Fruit fly (Drosophila melanogaster) whole organism, adult: ENCODE results near the gene CG10864.
A peak's percentile ranks its signal among the peaks of the same experiment; 100 is the strongest.

ENCODE experiments used
- CG11617 ChIP-seq: fragments of 200-800 bp; sonication (Bioruptor generic); optimal IDR thresholded peaks from 2 replicates; lab custom pipeline; 2017; ENCODE audit warnings: mild to moderate bottlenecking, missing biosample characterization, missing genetic modification reagents, missing genetic modification characterization
- CG12768 ChIP-seq: fragments of 200-800 bp; sonication (Bioruptor generic); optimal IDR thresholded peaks from 2 replicates; lab custom pipeline; 2017; ENCODE audit warnings: missing biosample characterization, missing genetic modification characterization, mild to moderate bottlenecking, moderate library complexity, missing genetic modification reagents
- CG14711 ChIP-seq: fragments of 200-800 bp; sonication (Bioruptor generic); optimal IDR thresholded peaks from 2 replicates; lab custom pipeline; 2018; ENCODE audit warnings: missing biosample characterization, mild to moderate bottlenecking, missing genetic modification characterization, moderate library complexity
- CG1620 ChIP-seq: fragments of 200-800 bp; sonication (Bioruptor generic); optimal IDR thresholded peaks from 2 replicates; lab custom pipeline; 2016; ENCODE audit warnings: missing biosample characterization, missing genetic modification characterization
- CG33017 ChIP-seq: fragments of 200-800 bp; sonication (Bioruptor generic); optimal IDR thresholded peaks from 2 replicates; lab custom pipeline; 2018; ENCODE audit warnings: missing biosample characterization, mild to moderate bottlenecking, missing genetic modification characterization, moderate library complexity
- CG5204 ChIP-seq: fragments of 200-800 bp; sonication (Bioruptor generic); optimal IDR thresholded peaks from 2 replicates; lab custom pipeline; 2016; ENCODE audit warnings: missing biosample characterization, missing genetic modification characterization
- CG7045 ChIP-seq: fragments of 200-800 bp; sonication (Bioruptor generic); optimal IDR thresholded peaks from 2 replicates; lab custom pipeline; 2017; ENCODE audit warnings: missing biosample characterization, mild to moderate bottlenecking, missing genetic modification characterization
- CG7101 ChIP-seq: fragments of 200-800 bp; sonication (Bioruptor generic); optimal IDR thresholded peaks from 2 replicates; lab custom pipeline; 2018; ENCODE audit warnings: missing biosample characterization, mild to moderate bottlenecking, missing genetic modification characterization, moderate library complexity
- Clk ChIP-seq: fragments of 200-800 bp; sonication (Bioruptor generic); optimal IDR thresholded peaks from 2 replicates; lab custom pipeline; 2017; ENCODE audit warnings: missing biosample characterization, missing genetic modification characterization
- Crg-1 ChIP-seq: fragments of 200-800 bp; sonication (Bioruptor generic); optimal IDR thresholded peaks from 2 replicates; lab custom pipeline; 2016; ENCODE audit warnings: missing biosample characterization, missing genetic modification characterization
- Hr96 ChIP-seq: fragments of 200-800 bp; sonication (Bioruptor generic); optimal IDR thresholded peaks from 2 replicates; lab custom pipeline; 2016; ENCODE audit warnings: missing biosample characterization, missing genetic modification characterization
- Mnt ChIP-seq: fragments of 200-800 bp; sonication (Bioruptor generic); optimal IDR thresholded peaks from 2 replicates; lab custom pipeline; 2016; ENCODE audit warnings: missing biosample characterization, mild to moderate bottlenecking, missing genetic modification characterization
- bab1 ChIP-seq: fragments of 200-800 bp; sonication (Bioruptor generic); optimal IDR thresholded peaks from 3 replicates; lab custom pipeline; 2019; ENCODE audit warnings: missing biosample characterization, mild to moderate bottlenecking, missing genetic modification characterization, moderate library complexity
- cic ChIP-seq: fragments of 200-800 bp; sonication (Bioruptor generic); optimal IDR thresholded peaks from 2 replicates; lab custom pipeline; 2017; ENCODE audit warnings: missing biosample characterization, mild to moderate bottlenecking, missing genetic modification characterization, moderate library complexity
- cnc ChIP-seq, 2 experiments: fragments of >200 bp; optimal IDR thresholded peaks; 2 replicates each; lab custom pipeline; 2017
- kay ChIP-seq: fragments of 200-800 bp; sonication (Bioruptor generic); peaks from one replicate; lab custom pipeline; 2016; ENCODE audit warnings: missing biosample characterization, missing genetic modification characterization, borderline replicate concordance
- ovo ChIP-seq: fragments of 200-800 bp; sonication (Bioruptor generic); optimal IDR thresholded peaks from 2 replicates; lab custom pipeline; 2016; ENCODE audit warnings: missing biosample characterization, missing genetic modification characterization
- pad ChIP-seq: fragments of 200-800 bp; sonication (Bioruptor generic); optimal IDR thresholded peaks from 3 replicates; lab custom pipeline; 2017; ENCODE audit warnings: missing biosample characterization, missing genetic modification characterization, mild to moderate bottlenecking, moderate library complexity, missing genetic modification reagents
- tj ChIP-seq: fragments of 200-800 bp; sonication (Bioruptor generic); optimal IDR thresholded peaks from 3 replicates; lab custom pipeline; 2017; ENCODE audit warnings: missing biosample characterization, mild to moderate bottlenecking, missing genetic modification characterization, moderate library complexity
- toe ChIP-seq: fragments of 200-800 bp; sonication (Bioruptor generic); optimal IDR thresholded peaks from 2 replicates; lab custom pipeline; 2016; ENCODE audit warnings: missing biosample characterization, missing genetic modification characterization

CG10864 gene

dm6 chr3R:18372688-18373304 is 38.6 kb downstream of the CG10864 start, which contains the start of gene gl:
TSS of gene gl (minus strand) at chr3R:18372738.
- TF ChIP-seq toe (GFP tag; lab: Kevin White, UChicago) (no peak), CG7045 (GFP tag; lab: Kevin White, UChicago) (no peak), CG33017 (tag; lab: Kevin White, UChicago) (no peak)

- TF ChIP-seq tj: peak; percentile 22
- no peak for TF ChIP-seq bab1
Observed at dm6 chr3R:18371346-18371745, 40.1 kb downstream of the CG10864 start.

dm6 chr3R:18368595-18368994 is 42.8 kb downstream of the CG10864 start:
- TF ChIP-seq CG12768: no peak
- no peak for TF ChIP-seq ovo (GFP tag; lab: Kevin White, UChicago)
- no peak for TF ChIP-seq CG1620 (GFP tag; lab: Kevin White, UChicago)
- no peak for TF ChIP-seq CG7045 (GFP tag; lab: Kevin White, UChicago)
- no peak for TF ChIP-seq Crg-1 (GFP tag; lab: Kevin White, UChicago)
- TF ChIP-seq kay: no peak
- TF ChIP-seq CG5204: no peak
- TF ChIP-seq Clk: no peak
- no peak for TF ChIP-seq tj
- TF ChIP-seq pad (GFP tag; lab: Kevin White, UChicago): no peak
- TF ChIP-seq CG33017 (tag; lab: Kevin White, UChicago): no peak
- no peak for TF ChIP-seq CG7101 (tag; lab: Kevin White, UChicago)
- TF ChIP-seq cnc (optimal IDR thresholded peaks at IDR 0.05; lab: Kevin White, UChicago): no peak
- no peak for TF ChIP-seq toe (GFP tag; lab: Kevin White, UChicago)
- no peak for TF ChIP-seq CG11617 (GFP tag; lab: Kevin White, UChicago)
- TF ChIP-seq bab1: no peak
- no peak for TF ChIP-seq CG14711 (tag; lab: Kevin White, UChicago)

- TF ChIP-seq ovo (GFP tag; lab: Kevin White, UChicago) (no peak), Mnt (GFP tag; lab: Kevin White, UChicago) (no peak), cic (GFP tag; lab: Kevin White, UChicago) (no peak), Hr96 (GFP tag; lab: Kevin White, UChicago) (no peak), CG5204 (no peak), CG7045 (GFP tag; lab: Kevin White, UChicago) (no peak), bab1 (no peak), CG7101 (tag; lab: Kevin White, UChicago) (no peak), CG14711 (tag; lab: Kevin White, UChicago) (no peak), kay (no peak), CG33017 (tag; lab: Kevin White, UChicago) (no peak), CG12768 (no peak), CG1620 (GFP tag; lab: Kevin White, UChicago) (no peak), pad (GFP tag; lab: Kevin White, UChicago) (no peak)
Observed at dm6 chr3R:18366644-18366985, 44.8 kb downstream of the CG10864 start.

dm6 chr3R:18365978-18366643 is 45.3 kb downstream of the CG10864 start, which contains the start of the genes WRNexo and Nup43:
TSS of gene WRNexo (minus strand) at chr3R:18366162.
TSS of gene Nup43 (plus strand) at chr3R:18366638.
- no peak for TF ChIP-seq cic (GFP tag; lab: Kevin White, UChicago)
- no peak for TF ChIP-seq CG33017 (tag; lab: Kevin White, UChicago)
- TF ChIP-seq pad (GFP tag; lab: Kevin White, UChicago): peak; percentile 96
- no peak for TF ChIP-seq CG14711 (tag; lab: Kevin White, UChicago)
- TF ChIP-seq bab1: peak; percentile 26
- peak; percentile 32 for TF ChIP-seq Hr96 (GFP tag; lab: Kevin White, UChicago)
- peak; percentile 35 for TF ChIP-seq toe (GFP tag; lab: Kevin White, UChicago)
- peak; percentile 34 for TF ChIP-seq CG5204
- peak; percentile 18 for TF ChIP-seq CG7045 (GFP tag; lab: Kevin White, UChicago)

dm6 chr3R:18361694-18362093 is 49.7 kb downstream of the CG10864 start, which contains the start of gene hmw:
TSS of gene hmw (plus strand) at chr3R:18361994.
- no peak for TF ChIP-seq CG7101 (tag; lab: Kevin White, UChicago)
- no peak for TF ChIP-seq Clk
- TF ChIP-seq cnc (optimal IDR thresholded peaks at IDR 0.05; lab: Kevin White, UChicago): no peak
- TF ChIP-seq tj: no peak
- TF ChIP-seq Mnt (GFP tag; lab: Kevin White, UChicago): no peak
- TF ChIP-seq ovo (GFP tag; lab: Kevin White, UChicago): no peak
- TF ChIP-seq CG5204: no peak
- TF ChIP-seq CG14711 (tag; lab: Kevin White, UChicago): no peak
- TF ChIP-seq bab1: no peak
- no peak for TF ChIP-seq kay
- no peak for TF ChIP-seq cic (GFP tag; lab: Kevin White, UChicago)
- TF ChIP-seq CG12768: no peak
- TF ChIP-seq Crg-1 (GFP tag; lab: Kevin White, UChicago): no peak
